Fruit fly (Drosophila melanogaster): Measurements from ENCODE around the gene Gss1.

dm6 chrX:17856029-17856428 is 33.3 kb upstream of the Gss1 start, which contains the start of gene Mco4:
- TF ChIP-seq CG7045 (GFP tag; optimal IDR thresholded peaks at IDR 0.05) (no peak), Clk (GFP tag; optimal IDR thresholded peaks at IDR 0.05) (no peak), toe (GFP tag; optimal IDR thresholded peaks at IDR 0.05) (no peak), kay (GFP tag; ENCODE audit: borderline replicate concordance) (no peak), pad (GFP tag; optimal IDR thresholded peaks at IDR 0.05) (no peak), CG5204 (GFP tag; optimal IDR thresholded peaks at IDR 0.05) (no peak), cnc (optimal IDR thresholded peaks at IDR 0.05) (no peak), Hr96 (GFP tag; optimal IDR thresholded peaks at IDR 0.05) (no peak), tj (GFP tag; optimal IDR thresholded peaks at IDR 0.05) (no peak), CG14711 (tag; optimal IDR thresholded peaks at IDR 0.05) (no peak), Mnt (GFP tag; optimal IDR thresholded peaks at IDR 0.05) (no peak), CG11617 (GFP tag; optimal IDR thresholded peaks at IDR 0.05) (no peak)

Measured in whole organism, adult.